Worm (Caenorhabditis elegans) whole organism, L1 larva: ENCODE data around the gene F40G9.5.

Source experiments
- ces-1 ChIP-seq: fragments of 150-350 bp; optimal IDR thresholded peaks from 2 replicates; lab custom pipeline; 2014; ENCODE audit warnings: missing biosample characterization, missing genetic modification reagents, missing genetic modification characterization
- dpl-1 ChIP-seq, 3 experiments: fragments of 150-350 bp in 2 of 3; sonication (generic microtip) in 1 of 3; optimal IDR thresholded peaks; 2 replicates each; lab custom pipeline; 2014 to 2017; ENCODE audit warnings: missing biosample characterization in 3 of 3, missing genetic modification characterization in 3 of 3, missing genetic modification reagents in 3 of 3
- egl-27 ChIP-seq, 2 experiments: fragments of 150-350 bp in 1 of 2; sonication (generic microtip); optimal IDR thresholded peaks; 3 replicates each; lab custom pipeline; 2017 to 2018; ENCODE audit warnings: missing biosample characterization in 2 of 2, missing genetic modification characterization in 2 of 2, missing genetic modification reagents in 2 of 2
- fkh-10 ChIP-seq: sonication (generic microtip); optimal IDR thresholded peaks from 2 replicates; lab custom pipeline; 2017; ENCODE audit warnings: missing biosample characterization, missing genetic modification reagents, missing genetic modification characterization
- nhr-84 ChIP-seq: sonication (generic microtip); optimal IDR thresholded peaks from 2 replicates; lab custom pipeline; 2017; ENCODE audit warnings: missing biosample characterization, missing genetic modification characterization
- snpc-4 ChIP-seq: fragments of 150-350 bp; optimal IDR thresholded peaks from 2 replicates; lab custom pipeline; 2014; ENCODE audit warnings: missing biosample characterization, missing genetic modification characterization
- unc-86 ChIP-seq: sonication (generic microtip); optimal IDR thresholded peaks from 2 replicates; lab custom pipeline; 2016; ENCODE audit warnings: missing genetic modification characterization, missing compliant biosample characterization
- xbp-1 ChIP-seq: sonication (generic microtip); optimal IDR thresholded peaks from 2 replicates; lab custom pipeline; 2016; ENCODE audit warnings: missing genetic modification characterization, missing compliant biosample characterization

DNA sequence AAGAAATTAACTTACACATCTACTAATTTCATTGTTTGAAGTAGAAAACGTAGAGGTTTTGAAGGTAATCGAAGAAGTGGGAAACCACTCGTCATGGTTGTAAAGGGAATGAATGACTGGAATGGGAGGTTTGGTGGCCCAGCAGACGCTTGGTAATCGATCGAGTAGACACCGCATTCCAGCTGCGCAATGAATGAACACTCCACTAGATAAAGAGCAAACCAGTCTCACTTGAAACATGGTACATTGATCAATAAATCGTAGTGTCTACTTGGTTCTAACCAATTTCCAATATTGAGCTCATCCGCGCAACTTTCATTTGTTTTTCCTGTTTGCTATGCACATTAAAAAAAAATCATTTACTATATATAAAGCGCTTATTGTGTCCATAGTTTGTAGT is 34.7 kb upstream of the F40G9.5 start, which contains the start of gene fbxb-84:
- no peak for TF ChIP-seq fkh-10 (GFP tag; lab: Kevin White, UChicago)
- no peak for TF ChIP-seq ces-1 (GFP tag; lab: Kevin White, UChicago)
- TF ChIP-seq snpc-4 (tag; lab: Kevin White, UChicago): no peak
- TF ChIP-seq xbp-1: no peak
- no peak for TF ChIP-seq unc-86 (tag; lab: Kevin White, UChicago)
- TF ChIP-seq egl-27 (tag; optimal IDR thresholded peaks at IDR 0.05; lab: Kevin White, UChicago): no peak
- no peak for TF ChIP-seq nhr-84
- TF ChIP-seq dpl-1 (GFP tag; optimal IDR thresholded peaks at IDR 0.05; lab: Kevin White, UChicago): no peak
